Fruit fly (Drosophila melanogaster): ENCODE data around the gene TyrR.

The TyrR gene

DNA sequence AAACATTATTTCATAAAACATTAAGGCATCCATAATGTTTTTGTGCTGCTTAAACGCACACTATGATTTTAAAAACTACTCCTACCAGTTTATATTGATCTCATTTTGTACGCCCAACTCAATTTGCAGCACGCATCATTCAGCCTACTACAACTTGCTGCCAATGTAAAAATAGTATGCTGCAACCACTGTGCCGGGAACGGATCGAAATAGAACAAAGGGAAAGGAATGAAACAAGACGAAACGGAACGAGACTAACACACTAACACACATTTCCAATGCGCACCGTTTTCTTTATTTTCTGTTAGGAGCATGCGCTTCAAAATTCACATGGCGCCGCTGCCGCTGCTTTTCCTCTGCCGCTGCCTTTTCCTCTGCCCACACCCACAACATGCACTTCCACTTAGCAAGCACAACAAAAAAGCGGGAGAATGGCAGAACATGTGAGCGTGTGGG is 14.0 kb upstream of the TyrR start:
- TF ChIP-seq BEAF-32 (GFP tag; optimal IDR thresholded peaks at IDR 0.05) (no peak), CG6689 (GFP tag; IDR thresholded peaks at IDR 0.05) (no peak), ara (GFP tag; IDR thresholded peaks at IDR 0.05) (no peak), cad (GFP tag; optimal IDR thresholded peaks at IDR 0.05) (no peak), yki (optimal IDR thresholded peaks at IDR 0.05) (no peak), eve (GFP tag; optimal IDR thresholded peaks at IDR 0.05) (no peak), hb (GFP tag; IDR thresholded peaks at IDR 0.05; ENCODE audit: partially characterized antibody) (no peak), lab (GFP tag; optimal IDR thresholded peaks at IDR 0.05) (peak; percentile 45), Rfx (GFP tag; IDR thresholded peaks at IDR 0.05) (peak; percentile 41; the same call in 1 of the 2 replicates), CG2889 (GFP tag; IDR thresholded peaks at IDR 0.05) (no peak), CG7839 (tag; optimal IDR thresholded peaks at IDR 0.05) (peak; percentile 29), CG30403 (GFP tag; optimal IDR thresholded peaks at IDR 0.05) (peak; percentile 47), Hr51 (GFP tag; optimal IDR thresholded peaks at IDR 0.05) (peak in 1 of 2 experiments; percentile 40), Bgb (GFP tag; IDR thresholded peaks at IDR 0.05; ENCODE audit: partially characterized antibody) (no peak), Fer1 (GFP tag; optimal IDR thresholded peaks at IDR 0.05) (no peak), CG32772 (GFP tag; IDR thresholded peaks at IDR 0.05) (no peak), ash1 (GFP tag; optimal IDR thresholded peaks at IDR 0.05) (no peak), Atf3 (GFP tag; optimal IDR thresholded peaks at IDR 0.05) (no peak), amos (GFP tag; IDR thresholded peaks at IDR 0.05; ENCODE audit: partially characterized antibody) (no peak), her (GFP tag; optimal IDR thresholded peaks at IDR 0.05) (no peak), pnt (GFP tag; optimal IDR thresholded peaks at IDR 0.05) (no peak), Deaf1 (tag; optimal IDR thresholded peaks at IDR 0.05) (no peak), MBD-R2 (GFP tag; IDR thresholded peaks at IDR 0.05) (no peak; the same call in 1 of the 2 replicates), CG13424 (tag; optimal IDR thresholded peaks at IDR 0.05) (peak; percentile 30), HLHmδ (GFP tag; optimal IDR thresholded peaks at IDR 0.05) (no peak), CG11398 (GFP tag; optimal IDR thresholded peaks at IDR 0.05) (no peak), Med (GFP tag) (peak; percentile 84), CTCF (GFP tag; optimal IDR thresholded peaks at IDR 0.05) (no peak), CG11504 (tag; optimal IDR thresholded peaks at IDR 0.05) (peak; percentile 48), sima (GFP tag; optimal IDR thresholded peaks at IDR 0.05) (no peak), CG1602 (GFP tag; optimal IDR thresholded peaks at IDR 0.05) (no peak), prd (optimal IDR thresholded peaks at IDR 0.05) (no peak), prd (GFP tag; IDR thresholded peaks at IDR 0.05) (peak; percentile 48; the same call in 2 of the 3 replicates), CG12236 (GFP tag; optimal IDR thresholded peaks at IDR 0.05) (no peak), ato (GFP tag; IDR thresholded peaks at IDR 0.05; ENCODE audit: partially characterized antibody) (no peak), Nf-YC (tag; optimal IDR thresholded peaks at IDR 0.05) (peak; percentile 16), inv (GFP tag; IDR thresholded peaks at IDR 0.05; ENCODE audit: partially characterized antibody) (no peak), CG1024 (GFP tag; IDR thresholded peaks at IDR 0.05) (no peak), CG7556 (GFP tag; optimal IDR thresholded peaks at IDR 0.05) (peak; percentile 31), CG18599 (GFP tag; optimal IDR thresholded peaks at IDR 0.05) (peak; percentile 18), CG6272 (GFP tag; IDR thresholded peaks at IDR 0.05) (0 out of 2 replicates have a peak, but pooled peaks have one; percentile 17), CG31441 (GFP tag; IDR thresholded peaks at IDR 0.05) (no peak), CG3995 (GFP tag; optimal IDR thresholded peaks at IDR 0.05) (no peak), CG10209 (GFP tag; optimal IDR thresholded peaks at IDR 0.05) (no peak), tx (GFP tag; optimal IDR thresholded peaks at IDR 0.05) (no peak), Xrp1 (GFP tag; IDR thresholded peaks at IDR 0.05) (no peak), Lim3 (GFP tag; IDR thresholded peaks at IDR 0.05) (no peak), cato (GFP tag; optimal IDR thresholded peaks at IDR 0.05; ENCODE audit: borderline replicate concordance) (no peak), pita (GFP tag; optimal IDR thresholded peaks at IDR 0.05) (no peak), corto (GFP tag; optimal IDR thresholded peaks at IDR 0.05) (no peak), CG3065 (GFP tag; optimal IDR thresholded peaks at IDR 0.05) (no peak), dpn (GFP tag; optimal IDR thresholded peaks at IDR 0.05) (peak; percentile 44 to 54)

Measured in whole organism, embryonic.